Worm (Caenorhabditis elegans): Measurements from ENCODE around the gene Y49F6C.2.

Y49F6C.2 gene

DNA sequence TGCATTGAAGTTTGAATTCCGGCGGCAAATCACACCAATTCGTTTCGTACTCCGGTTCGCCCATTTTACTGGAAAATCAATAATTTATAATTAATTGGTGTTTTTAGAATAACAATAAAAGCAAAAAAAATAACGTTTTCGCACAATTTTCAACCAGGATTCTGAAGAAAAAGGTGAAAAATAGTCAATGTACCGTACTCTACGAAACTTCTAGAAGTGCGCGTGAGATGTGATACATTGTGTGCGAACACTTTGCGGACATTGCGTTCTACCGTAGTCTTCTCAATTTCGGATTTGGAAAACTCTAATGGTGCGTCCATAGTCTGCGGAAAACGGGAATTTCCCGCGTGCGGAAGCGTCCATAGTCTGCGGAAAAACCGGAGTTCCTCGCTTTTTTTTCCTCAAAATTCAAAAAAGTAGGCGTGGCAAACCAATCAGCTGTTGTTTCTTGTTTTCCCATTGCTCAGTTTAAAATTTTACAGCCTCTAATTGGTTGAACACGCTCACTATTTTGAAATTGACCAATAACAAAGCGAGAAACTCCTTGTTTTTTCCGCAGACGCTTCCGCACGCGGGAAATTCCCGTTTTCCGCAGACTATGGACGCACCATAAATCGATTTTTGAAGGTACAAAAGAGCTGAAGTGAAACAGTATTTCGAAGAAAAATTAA lies 30.3 kb upstream of the Y49F6C.2 start, which contains the start of the genes F14D2.14 and bath-29:
TSS of gene F14D2.14 (minus strand) at position 51 of the 671 bp plus-strand sequence.
TSS of gene bath-29 (plus strand) at position 621 of the 671 bp plus-strand sequence.
- TF ChIP-seq tab-1 (GFP tag; IDR thresholded peaks at IDR 0.05) (no peak), cog-1 (tag; optimal IDR thresholded peaks at IDR 0.05) (no peak), med-1 (GFP tag; optimal IDR thresholded peaks at IDR 0.05; ENCODE audit: insufficient read depth) (no peak), ztf-29 (GFP tag; IDR thresholded peaks at IDR 0.05) (no peak), ref-1 (GFP tag; conservative IDR thresholded peaks at IDR 0.05) (no peak), ztf-23 (GFP tag; IDR thresholded peaks at IDR 0.05) (no peak)

DNA sequence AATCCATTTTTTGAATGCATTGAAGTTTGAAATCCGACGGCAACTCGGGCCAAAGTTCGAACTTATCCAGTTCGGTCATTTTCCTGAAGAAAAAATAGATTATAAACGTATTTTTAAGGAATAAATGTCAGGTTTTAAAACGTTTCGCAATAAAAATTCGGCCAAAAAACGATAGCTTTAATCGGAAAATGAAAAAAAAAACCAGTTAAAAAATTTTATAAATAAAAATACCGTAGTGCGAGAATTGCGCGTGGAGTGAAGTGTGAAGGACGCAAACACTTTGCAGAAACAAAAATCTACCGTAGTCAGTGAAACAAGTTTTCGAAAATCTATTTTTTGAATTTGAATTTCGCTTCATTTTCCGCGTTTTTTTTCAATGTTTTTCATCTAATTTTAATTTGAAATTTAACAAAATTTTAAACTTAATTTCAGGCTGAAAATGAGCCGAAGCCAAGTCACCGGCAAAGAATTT lies 28.5 kb upstream of the Y49F6C.2 start, which contains the start of gene F14D2.8:
TSS of gene F14D2.8 (minus strand) at position 51 of the 472 bp plus-strand sequence.
- TF ChIP-seq flt-1 (GFP tag; IDR thresholded peaks at IDR 0.05) (no peak), ref-1 (GFP tag; conservative IDR thresholded peaks at IDR 0.05) (no peak), ztf-29 (GFP tag; IDR thresholded peaks at IDR 0.05) (no peak), tab-1 (GFP tag; IDR thresholded peaks at IDR 0.05) (no peak), med-1 (GFP tag; optimal IDR thresholded peaks at IDR 0.05; ENCODE audit: insufficient read depth) (no peak), T22C8.4 (GFP tag; IDR thresholded peaks at IDR 0.05) (no peak), klf-2 (GFP tag; conservative IDR thresholded peaks at IDR 0.05) (no peak), cog-1 (tag; optimal IDR thresholded peaks at IDR 0.05) (no peak)

DNA sequence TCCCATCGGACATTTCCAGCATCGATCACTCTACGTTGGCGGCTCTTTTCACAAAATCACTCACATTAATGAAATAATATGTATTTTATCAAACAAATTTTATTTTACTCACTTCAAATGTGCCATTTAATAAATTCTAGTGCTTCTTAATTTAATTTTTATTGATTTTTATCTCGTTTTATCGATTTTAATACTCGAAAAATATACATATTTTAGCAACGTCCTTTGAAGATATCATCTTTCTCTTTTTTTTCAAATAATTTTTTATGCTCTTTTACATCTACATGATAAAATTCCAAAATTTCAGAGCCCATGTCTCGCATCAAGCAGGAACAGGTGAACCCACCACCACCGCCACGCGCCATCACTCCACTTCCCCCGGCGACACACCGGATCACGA lies 19.5 kb upstream of the Y49F6C.2 start, which contains the start of the genes lido-14 and bath-27:
TSS of gene lido-14 (plus strand) at position 301 of the 400 bp plus-strand sequence.
TSS of gene bath-27 (plus strand) at position 306 of the 400 bp plus-strand sequence.
- TF ChIP-seq tab-1 (GFP tag; IDR thresholded peaks at IDR 0.05) = no peak
- TF ChIP-seq cog-1 (tag; optimal IDR thresholded peaks at IDR 0.05) = no peak
- no peak for TF ChIP-seq ref-1 (GFP tag; conservative IDR thresholded peaks at IDR 0.05)
- no peak for TF ChIP-seq klf-2 (GFP tag; conservative IDR thresholded peaks at IDR 0.05)
- no peak for TF ChIP-seq med-1 (GFP tag; optimal IDR thresholded peaks at IDR 0.05; ENCODE audit: insufficient read depth)
- TF ChIP-seq ztf-29 (GFP tag; IDR thresholded peaks at IDR 0.05) = no peak
- TF ChIP-seq T22C8.4 (GFP tag; IDR thresholded peaks at IDR 0.05) = no peak
- no peak for TF ChIP-seq flt-1 (GFP tag; IDR thresholded peaks at IDR 0.05)
- no peak for TF ChIP-seq ztf-23 (GFP tag; IDR thresholded peaks at IDR 0.05)

DNA sequence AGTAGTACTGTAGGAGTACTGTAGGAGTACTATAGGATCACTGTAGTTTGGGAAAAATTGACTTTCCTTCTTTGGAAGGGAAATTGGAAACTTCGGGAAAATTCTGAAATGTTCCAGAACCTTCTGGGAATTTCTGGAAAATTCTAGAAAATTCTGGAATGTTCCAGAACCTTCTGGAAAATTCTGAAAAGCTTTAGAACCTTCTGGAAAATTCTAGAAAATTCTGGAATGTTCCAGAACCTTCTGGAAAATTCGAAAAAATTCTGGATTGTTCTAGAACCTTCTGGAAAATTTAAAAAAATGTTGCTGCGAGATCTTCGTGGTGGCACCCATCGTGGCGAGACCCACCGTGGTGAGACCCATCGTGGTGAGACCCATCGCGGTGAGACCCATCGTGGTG lies 12.8 kb upstream of the Y49F6C.2 start:
- peak; percentile 11; the same call in 1 of the 2 replicates for TF ChIP-seq flt-1 (GFP tag; IDR thresholded peaks at IDR 0.05)

DNA sequence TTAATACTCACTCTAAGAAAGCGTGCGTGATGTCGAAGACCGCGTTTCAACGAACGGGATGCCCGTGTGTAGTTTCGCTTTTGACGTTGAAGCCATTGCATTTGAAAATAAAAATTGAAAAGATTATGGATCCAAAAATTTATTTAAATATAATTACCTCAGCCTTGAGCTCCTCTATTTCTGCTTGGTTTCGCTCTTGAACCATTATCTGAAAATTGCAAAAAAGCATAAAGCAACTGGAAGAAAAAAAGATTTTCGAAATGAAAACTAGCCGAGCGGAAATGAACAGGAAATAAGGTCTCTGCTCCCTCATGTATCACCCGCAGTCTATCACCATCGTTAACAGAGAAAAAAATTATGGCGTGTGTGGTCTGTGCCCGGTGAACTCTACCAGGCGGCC lies 11.3 kb upstream of the Y49F6C.2 start, which contains the start of gene Y49F6C.6:
TSS of gene Y49F6C.6 (minus strand) at position 101 of the 400 bp plus-strand sequence.
- TF ChIP-seq klf-2 (GFP tag; conservative IDR thresholded peaks at IDR 0.05) (no peak), tab-1 (GFP tag; IDR thresholded peaks at IDR 0.05) (no peak), cog-1 (tag; optimal IDR thresholded peaks at IDR 0.05) (no peak), ztf-29 (GFP tag; IDR thresholded peaks at IDR 0.05) (no peak), flt-1 (GFP tag; IDR thresholded peaks at IDR 0.05) (no peak), ref-1 (GFP tag; conservative IDR thresholded peaks at IDR 0.05) (no peak), T22C8.4 (GFP tag; IDR thresholded peaks at IDR 0.05) (no peak), ztf-23 (GFP tag; IDR thresholded peaks at IDR 0.05) (no peak), med-1 (GFP tag; optimal IDR thresholded peaks at IDR 0.05; ENCODE audit: insufficient read depth) (no peak)

DNA sequence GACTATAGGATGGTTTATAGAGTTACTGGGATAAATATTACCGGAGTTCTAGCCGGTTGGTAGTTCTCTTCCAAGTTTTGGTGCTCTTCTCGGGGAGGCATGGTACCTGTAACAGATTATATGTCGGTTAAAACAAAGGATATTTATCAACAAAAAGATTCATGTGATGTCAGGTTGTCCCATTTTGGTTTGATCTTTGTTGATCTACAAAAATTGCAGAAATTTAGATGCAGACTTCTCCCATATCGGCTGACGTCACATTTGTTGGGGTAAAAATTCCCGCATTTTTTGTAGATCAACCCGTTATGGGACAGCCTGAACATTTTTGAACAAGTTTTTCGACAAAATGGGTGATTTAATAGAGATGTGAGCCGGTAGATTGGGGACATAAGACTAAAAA lies 10.3 kb upstream of the Y49F6C.2 start, which contains the start of gene Y49F6C.7:
TSS of gene Y49F6C.7 (minus strand) at position 101 of the 400 bp plus-strand sequence.
- TF ChIP-seq ztf-23 (GFP tag; IDR thresholded peaks at IDR 0.05) = no peak
- no peak for TF ChIP-seq tab-1 (GFP tag; IDR thresholded peaks at IDR 0.05)
- TF ChIP-seq ztf-29 (GFP tag; IDR thresholded peaks at IDR 0.05) = no peak
- no peak for TF ChIP-seq T22C8.4 (GFP tag; IDR thresholded peaks at IDR 0.05)
- TF ChIP-seq cog-1 (tag; optimal IDR thresholded peaks at IDR 0.05) = no peak

DNA sequence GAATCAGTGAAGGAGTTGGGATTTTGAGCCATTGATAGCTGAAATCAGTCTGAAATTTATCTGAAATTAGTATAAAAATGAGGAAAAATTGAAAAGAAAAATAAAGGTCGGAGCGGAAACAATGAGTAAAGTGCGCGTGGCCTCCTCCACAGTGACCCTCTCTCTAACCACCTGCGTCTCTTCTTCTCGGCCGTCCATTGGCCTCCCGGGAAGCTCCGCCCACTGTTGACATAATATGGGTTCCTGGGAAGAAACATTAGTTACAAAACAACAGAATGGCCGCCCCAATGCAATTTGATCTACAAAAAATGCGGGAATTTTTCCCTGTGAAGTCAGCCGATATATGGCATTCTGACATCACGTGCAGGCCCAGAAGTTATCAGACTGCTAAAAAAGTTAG lies 8.3 kb upstream of the Y49F6C.2 start, which contains the start of gene Y49F6C.8:
TSS of gene Y49F6C.8 (minus strand) at position 51 of the 400 bp plus-strand sequence.
- TF ChIP-seq flt-1 (GFP tag; IDR thresholded peaks at IDR 0.05) = no peak
- TF ChIP-seq ztf-23 (GFP tag; IDR thresholded peaks at IDR 0.05) = no peak
- no peak for TF ChIP-seq klf-2 (GFP tag; conservative IDR thresholded peaks at IDR 0.05)
- TF ChIP-seq ref-1 (GFP tag; conservative IDR thresholded peaks at IDR 0.05) = no peak
- no peak for TF ChIP-seq cog-1 (tag; optimal IDR thresholded peaks at IDR 0.05)
- TF ChIP-seq tab-1 (GFP tag; IDR thresholded peaks at IDR 0.05) = no peak
- TF ChIP-seq T22C8.4 (GFP tag; IDR thresholded peaks at IDR 0.05) = no peak
- TF ChIP-seq med-1 (GFP tag; optimal IDR thresholded peaks at IDR 0.05; ENCODE audit: insufficient read depth) = no peak
- TF ChIP-seq ztf-29 (GFP tag; IDR thresholded peaks at IDR 0.05) = no peak

DNA sequence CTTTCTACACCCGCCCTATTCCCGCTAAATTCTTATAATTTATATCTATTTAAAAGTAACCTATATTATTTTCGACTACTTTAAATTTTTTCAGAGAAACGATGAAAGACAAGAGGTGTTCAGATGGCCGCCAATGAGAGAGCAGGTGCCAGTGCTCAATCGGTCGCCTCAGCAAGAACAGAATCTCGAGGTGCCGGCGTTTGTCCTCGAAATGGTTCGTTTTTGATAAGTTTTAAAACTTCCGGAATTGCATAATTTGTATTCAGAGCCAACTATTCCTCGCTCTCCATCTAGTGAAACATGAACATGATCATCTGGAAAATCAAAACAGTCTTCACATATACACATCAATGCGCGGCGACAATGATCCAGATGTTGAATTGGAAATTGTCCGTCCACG lies 7.4 kb upstream of the Y49F6C.2 start, which contains the start of gene bath-23:
TSS of gene bath-23 (plus strand) at position 301 of the 400 bp plus-strand sequence.
- TF ChIP-seq T22C8.4 (GFP tag; IDR thresholded peaks at IDR 0.05) = no peak
- TF ChIP-seq ztf-29 (GFP tag; IDR thresholded peaks at IDR 0.05) = no peak
- TF ChIP-seq cog-1 (tag; optimal IDR thresholded peaks at IDR 0.05) = no peak
- no peak for TF ChIP-seq ref-1 (GFP tag; conservative IDR thresholded peaks at IDR 0.05)
- TF ChIP-seq klf-2 (GFP tag; conservative IDR thresholded peaks at IDR 0.05) = no peak
- TF ChIP-seq ztf-23 (GFP tag; IDR thresholded peaks at IDR 0.05) = no peak
- no peak for TF ChIP-seq tab-1 (GFP tag; IDR thresholded peaks at IDR 0.05)

DNA sequence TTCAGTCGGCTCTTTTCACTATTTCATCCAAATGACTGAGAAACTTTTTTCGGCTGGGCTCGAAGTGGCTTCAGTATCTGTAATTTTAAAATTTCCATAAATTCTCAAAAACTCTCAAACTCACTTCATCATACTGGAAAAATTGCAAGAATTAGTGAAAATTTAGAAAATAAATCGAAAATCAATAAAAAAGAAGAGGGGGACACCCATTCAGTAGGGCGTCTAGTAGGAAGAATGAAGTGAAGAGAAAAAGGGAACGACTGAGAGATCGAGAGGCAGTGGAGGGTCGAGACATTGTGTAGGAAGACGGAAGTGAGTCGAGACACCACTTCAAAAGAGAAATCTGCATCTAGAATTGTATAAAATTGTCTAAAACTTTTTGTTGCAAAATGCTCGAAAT lies 4.5 kb upstream of the Y49F6C.2 start:
- no peak for TF ChIP-seq med-1 (GFP tag; optimal IDR thresholded peaks at IDR 0.05; ENCODE audit: insufficient read depth)
- no peak for TF ChIP-seq klf-2 (GFP tag; conservative IDR thresholded peaks at IDR 0.05)
- no peak for TF ChIP-seq ztf-23 (GFP tag; IDR thresholded peaks at IDR 0.05)
- no peak for TF ChIP-seq ref-1 (GFP tag; conservative IDR thresholded peaks at IDR 0.05)
- TF ChIP-seq tab-1 (GFP tag; IDR thresholded peaks at IDR 0.05) = no peak
- TF ChIP-seq ztf-29 (GFP tag; IDR thresholded peaks at IDR 0.05) = no peak
- no peak for TF ChIP-seq T22C8.4 (GFP tag; IDR thresholded peaks at IDR 0.05)
- TF ChIP-seq flt-1 (GFP tag; IDR thresholded peaks at IDR 0.05) = no peak
- no peak for TF ChIP-seq cog-1 (tag; optimal IDR thresholded peaks at IDR 0.05)

Data from whole organism, midembryonic.